Fruit fly (Drosophila melanogaster): Measurements from ENCODE around the gene mfr.

Gene mfr

DNA sequence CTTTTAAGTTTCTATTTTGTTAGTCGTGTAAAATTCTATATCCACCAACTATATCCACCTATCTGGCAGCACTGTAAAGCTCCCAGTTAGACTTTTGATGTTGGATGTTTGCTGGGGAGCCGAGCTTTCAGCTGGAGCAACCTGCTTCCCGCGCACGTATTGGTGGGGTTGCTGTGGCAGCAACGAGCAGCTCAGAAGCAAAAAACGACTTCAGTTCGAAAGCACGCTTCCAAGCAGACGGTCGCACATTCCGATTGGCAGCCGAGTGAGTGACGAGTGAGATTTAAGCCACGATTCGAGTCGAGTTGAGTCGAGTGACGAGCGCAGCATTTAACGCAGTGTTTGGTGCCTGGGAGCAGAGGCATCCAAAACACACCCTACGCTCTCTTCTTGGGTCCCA, at the start of gene mfr, which contains the start of gene Tsp66E:
TSS of gene mfr (minus strand) at position 340 of the 400 bp plus-strand sequence.
TSS of gene Tsp66E (plus strand) at position 168 of the 400 bp plus-strand sequence.
- TF ChIP-seq Sin3A (optimal IDR thresholded peaks at IDR 0.05) (no peak), h (optimal IDR thresholded peaks at IDR 0.05) (no peak), Myc (optimal IDR thresholded peaks at IDR 0.05) (no peak), insv (optimal IDR thresholded peaks at IDR 0.05) (no peak)

DNA sequence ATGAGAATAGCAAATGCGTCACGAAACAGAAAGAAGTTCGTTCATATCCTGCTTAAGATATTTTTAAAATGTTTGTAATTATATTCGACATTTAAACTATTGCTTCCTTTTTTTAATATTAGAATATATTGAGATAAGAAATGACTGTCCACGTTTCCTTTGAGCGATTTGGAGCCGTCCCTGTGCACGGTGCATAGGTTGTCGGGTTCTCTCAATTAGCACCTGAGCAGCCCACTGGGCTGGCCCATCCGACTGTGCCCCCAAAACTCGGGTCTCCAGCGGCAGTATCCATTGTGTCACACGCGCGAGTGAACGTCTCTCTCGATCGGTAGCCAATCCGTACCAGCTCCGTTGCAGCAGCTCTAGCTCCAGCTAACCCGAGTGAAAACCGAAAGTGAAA, 46.1 kb upstream of the mfr start, which contains the start of gene CG13313:
TSS of gene CG13313 (plus strand) at position 301 of the 400 bp plus-strand sequence.
- TF ChIP-seq insv (optimal IDR thresholded peaks at IDR 0.05): no peak
- no peak for TF ChIP-seq Myc (optimal IDR thresholded peaks at IDR 0.05)
- no peak for TF ChIP-seq Sin3A (optimal IDR thresholded peaks at IDR 0.05)
- TF ChIP-seq psq (optimal IDR thresholded peaks at IDR 0.05): no peak
- TF ChIP-seq h (optimal IDR thresholded peaks at IDR 0.05): no peak
- no peak for TF ChIP-seq ttk (optimal IDR thresholded peaks at IDR 0.05)

DNA sequence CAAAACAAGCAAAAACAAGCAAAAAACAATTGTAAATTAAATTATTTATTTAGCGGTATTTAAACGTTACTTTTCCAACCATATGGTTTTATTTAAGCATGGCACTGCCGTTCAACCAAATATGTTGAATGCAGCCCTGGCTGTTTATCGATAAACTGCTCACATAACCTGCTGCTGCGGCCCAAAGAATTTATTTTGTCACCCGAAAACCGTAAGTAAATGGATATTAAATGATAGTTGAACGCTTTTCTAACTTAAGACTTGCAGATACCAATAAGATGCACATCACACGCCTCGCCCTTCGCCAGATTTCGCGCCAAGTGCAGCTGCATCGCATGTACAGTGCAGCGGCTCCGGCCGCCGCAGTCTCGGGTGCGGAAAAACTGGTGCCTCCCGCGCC, 44.2 kb upstream of the mfr start, which contains the start of gene mRpL12:
TSS of gene mRpL12 (plus strand) at position 123 of the 400 bp plus-strand sequence.
- TF ChIP-seq h (optimal IDR thresholded peaks at IDR 0.05) (no peak), ttk (optimal IDR thresholded peaks at IDR 0.05) (no peak), psq (optimal IDR thresholded peaks at IDR 0.05) (no peak)

DNA sequence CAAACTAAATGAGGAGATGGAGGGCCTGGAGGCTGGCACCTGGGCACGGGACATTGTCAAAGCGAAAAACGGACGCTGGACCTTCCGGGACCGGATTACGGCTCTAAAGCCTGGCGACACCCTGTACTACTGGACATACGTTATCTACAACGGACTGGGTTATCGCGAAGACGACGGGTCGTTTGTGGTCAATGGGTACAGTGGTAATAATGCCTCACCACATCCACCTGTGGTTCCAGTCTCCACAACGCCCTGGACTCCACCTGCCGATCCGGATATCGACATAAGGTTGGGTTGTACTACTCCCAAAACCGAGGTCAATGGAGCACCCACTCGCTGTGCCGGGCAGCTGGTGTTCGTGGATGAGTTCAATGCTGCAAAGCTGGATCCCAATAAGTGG, 42.7 kb upstream of the mfr start:
- TF ChIP-seq insv (optimal IDR thresholded peaks at IDR 0.05) (no peak), Sin3A (optimal IDR thresholded peaks at IDR 0.05) (no peak)

DNA sequence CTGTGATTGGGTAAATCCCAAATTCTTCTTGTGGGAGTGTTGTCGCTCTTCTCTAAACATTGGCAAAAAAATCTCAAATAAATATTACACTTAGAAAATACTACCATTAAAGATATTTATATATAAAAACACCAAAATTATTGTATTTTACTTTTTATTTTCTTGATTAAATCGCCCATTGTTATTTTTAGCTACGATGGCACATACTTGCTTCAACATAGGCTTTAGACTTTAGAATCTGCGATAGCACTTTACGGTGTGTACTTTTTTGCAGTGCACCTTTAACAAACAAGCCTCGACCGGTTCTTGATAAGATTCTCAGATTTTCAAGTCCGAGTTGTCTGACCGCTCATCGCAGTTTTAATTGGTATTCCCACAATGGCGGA, 42.2 kb upstream of the mfr start, which contains the start of gene GNBP3:
TSS of gene GNBP3 (plus strand) at position 374 of the 386 bp plus-strand sequence.
- TF ChIP-seq Sin3A (optimal IDR thresholded peaks at IDR 0.05) (no peak), psq (optimal IDR thresholded peaks at IDR 0.05) (no peak), Myc (optimal IDR thresholded peaks at IDR 0.05) (no peak), ttk (optimal IDR thresholded peaks at IDR 0.05) (no peak), insv (optimal IDR thresholded peaks at IDR 0.05) (no peak), h (optimal IDR thresholded peaks at IDR 0.05) (no peak)

DNA sequence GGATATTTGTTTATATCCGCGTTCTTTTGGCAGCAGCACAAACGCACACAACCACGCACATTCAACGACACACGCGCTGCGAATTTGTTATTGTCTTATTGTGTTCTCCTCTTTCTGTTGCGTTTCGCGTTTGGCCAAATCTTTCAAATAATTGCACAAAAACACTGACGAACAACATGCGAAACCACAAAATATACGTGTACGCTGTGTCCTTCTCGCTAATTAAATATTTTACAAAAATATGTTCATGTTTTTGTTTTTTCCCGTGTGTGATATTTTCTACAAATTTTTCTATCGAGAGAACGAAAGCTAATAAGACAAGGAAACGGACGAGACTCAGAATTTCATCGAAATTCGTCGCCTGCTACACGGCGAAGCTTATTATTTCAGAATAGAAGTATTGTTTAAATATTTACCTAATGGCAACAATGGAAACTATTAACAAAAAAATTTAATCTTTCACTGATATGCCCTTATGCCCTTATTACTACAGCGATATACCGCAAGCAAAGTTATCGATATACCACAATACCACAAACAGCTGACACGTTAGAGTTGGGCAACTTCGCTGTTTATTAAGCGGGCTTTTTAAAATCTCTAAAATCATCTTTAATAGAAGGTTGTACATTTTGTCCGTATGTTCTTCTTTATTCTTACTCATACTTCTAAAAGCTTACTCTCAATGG, 41.6 kb upstream of the mfr start, which contains the start of the genes CG43783 and orb2:
TSS of gene CG43783 (minus strand) at position 311 of the 686 bp plus-strand sequence.
TSS of gene orb2 (minus strand) at position 502 of the 686 bp plus-strand sequence.
- no peak for TF ChIP-seq Myc (optimal IDR thresholded peaks at IDR 0.05)
- no peak for TF ChIP-seq insv (optimal IDR thresholded peaks at IDR 0.05)
- no peak for TF ChIP-seq ttk (optimal IDR thresholded peaks at IDR 0.05)
- no peak for TF ChIP-seq h (optimal IDR thresholded peaks at IDR 0.05)

DNA sequence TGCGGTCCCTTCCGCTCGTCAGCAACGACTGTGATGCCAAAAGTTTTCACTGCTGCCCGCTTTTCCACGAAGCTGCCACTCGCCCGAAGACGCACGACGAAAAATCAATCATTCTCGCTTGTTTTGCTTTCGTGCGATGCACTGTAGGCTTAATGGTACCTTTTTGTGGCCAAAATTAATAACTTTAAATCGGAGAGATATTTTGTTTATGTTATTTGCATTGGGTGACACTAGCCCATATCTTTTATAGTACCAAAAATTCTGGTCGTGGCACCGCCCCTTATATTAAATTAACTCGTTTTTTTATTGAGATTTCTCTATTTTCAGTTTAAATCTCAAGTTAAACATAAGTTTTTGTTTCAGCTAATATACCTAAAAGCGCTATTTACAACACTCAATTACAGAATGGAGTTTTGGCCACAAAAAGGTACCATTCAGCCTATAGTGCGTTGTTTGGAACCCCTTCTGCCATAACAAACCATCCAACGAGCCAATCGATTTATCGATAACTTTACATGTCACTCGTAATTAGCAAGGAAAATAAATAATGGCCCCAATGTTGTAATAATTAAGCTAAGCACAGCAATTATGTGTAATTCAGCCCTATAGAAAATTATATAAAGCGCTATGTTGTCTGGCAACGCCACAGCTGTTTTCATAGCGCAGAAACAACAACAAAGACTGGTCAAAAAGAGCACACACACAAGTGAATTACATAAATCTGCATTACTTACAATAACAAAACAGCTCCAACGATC, 40.9 kb upstream of the mfr start:
- no peak for TF ChIP-seq Sin3A (optimal IDR thresholded peaks at IDR 0.05)
- TF ChIP-seq ttk (optimal IDR thresholded peaks at IDR 0.05): no peak
- TF ChIP-seq Myc (optimal IDR thresholded peaks at IDR 0.05): no peak
- TF ChIP-seq insv (optimal IDR thresholded peaks at IDR 0.05): no peak
- no peak for TF ChIP-seq psq (optimal IDR thresholded peaks at IDR 0.05)

DNA sequence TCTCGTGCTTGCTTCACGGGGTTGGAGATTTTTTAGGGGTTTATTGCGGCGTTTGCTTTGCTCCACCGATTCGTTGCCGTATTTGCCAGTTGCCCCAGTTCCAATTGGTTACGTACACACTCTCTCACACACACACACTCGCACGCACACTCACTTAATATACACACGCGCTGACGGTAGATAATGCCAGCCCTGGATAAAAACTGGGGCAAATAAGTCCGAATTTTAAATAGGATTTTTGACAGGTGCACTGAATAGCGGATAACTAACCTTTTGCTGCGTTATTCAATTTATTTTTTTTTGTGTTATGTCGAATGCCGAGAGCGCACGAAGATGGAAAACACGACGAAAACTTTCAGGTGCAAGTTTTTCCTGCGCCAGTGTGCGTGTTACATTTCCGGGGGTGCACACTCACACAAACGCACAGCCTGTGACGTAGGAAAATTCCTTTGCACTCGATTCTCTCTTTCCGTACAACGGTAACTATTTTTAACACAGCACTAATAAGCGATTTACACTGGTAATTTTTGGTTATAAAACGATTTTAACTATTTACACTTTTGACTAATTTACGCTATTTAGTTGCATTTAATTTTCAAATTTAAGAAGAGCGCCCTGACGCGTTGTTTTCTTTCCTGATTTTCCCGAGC, 40.2 kb upstream of the mfr start:
- no peak for TF ChIP-seq Sin3A (optimal IDR thresholded peaks at IDR 0.05)
- TF ChIP-seq h (optimal IDR thresholded peaks at IDR 0.05): no peak
- TF ChIP-seq psq (optimal IDR thresholded peaks at IDR 0.05): no peak
- no peak for TF ChIP-seq insv (optimal IDR thresholded peaks at IDR 0.05)
- no peak for TF ChIP-seq ttk (optimal IDR thresholded peaks at IDR 0.05)
- no peak for TF ChIP-seq Myc (optimal IDR thresholded peaks at IDR 0.05)

DNA sequence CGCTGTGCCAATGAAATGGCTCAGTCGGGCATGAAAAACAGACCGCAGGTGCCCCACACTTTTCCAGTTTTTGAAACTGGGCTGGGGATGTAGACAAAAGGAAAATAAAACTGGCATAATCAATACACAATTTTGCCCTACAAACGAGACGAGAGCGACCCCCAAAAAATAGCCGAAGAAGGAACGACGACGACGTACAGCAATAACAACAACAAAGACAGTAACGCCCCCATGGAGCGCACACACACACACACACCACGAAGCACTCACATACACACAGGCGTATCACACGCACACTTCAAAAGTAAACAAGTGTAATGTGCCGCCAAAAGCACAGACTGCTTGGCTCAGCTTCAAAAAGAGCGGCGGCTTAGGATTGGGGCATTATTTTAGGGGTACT, 39.0 kb upstream of the mfr start:
- no peak for TF ChIP-seq h (optimal IDR thresholded peaks at IDR 0.05)
- no peak for TF ChIP-seq psq (optimal IDR thresholded peaks at IDR 0.05)
- no peak for TF ChIP-seq ttk (optimal IDR thresholded peaks at IDR 0.05)
- no peak for TF ChIP-seq insv (optimal IDR thresholded peaks at IDR 0.05)
- TF ChIP-seq Sin3A (optimal IDR thresholded peaks at IDR 0.05): no peak
- no peak for TF ChIP-seq Myc (optimal IDR thresholded peaks at IDR 0.05)

DNA sequence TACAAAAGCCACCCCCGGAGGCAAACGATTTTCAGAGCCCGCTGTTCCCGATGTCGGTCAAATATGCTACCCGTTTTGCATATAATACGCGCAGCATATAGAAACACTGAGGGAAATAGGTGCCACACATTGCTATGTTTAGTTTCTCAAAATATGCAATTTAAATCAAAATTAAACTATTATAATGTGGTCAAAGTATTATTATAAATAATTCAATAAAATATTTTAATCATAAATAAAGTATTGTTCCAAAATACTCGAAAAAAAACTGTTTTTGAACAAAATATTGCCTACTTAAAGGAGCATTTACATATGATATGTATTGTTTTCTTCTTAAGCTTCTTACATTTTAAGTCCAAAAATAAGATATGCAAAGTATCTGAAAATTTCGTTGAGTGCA, 38.5 kb upstream of the mfr start:
- TF ChIP-seq psq (optimal IDR thresholded peaks at IDR 0.05) (no peak), h (optimal IDR thresholded peaks at IDR 0.05) (no peak), insv (optimal IDR thresholded peaks at IDR 0.05) (no peak), ttk (optimal IDR thresholded peaks at IDR 0.05) (no peak), Myc (optimal IDR thresholded peaks at IDR 0.05) (no peak), Sin3A (optimal IDR thresholded peaks at IDR 0.05) (no peak)

DNA sequence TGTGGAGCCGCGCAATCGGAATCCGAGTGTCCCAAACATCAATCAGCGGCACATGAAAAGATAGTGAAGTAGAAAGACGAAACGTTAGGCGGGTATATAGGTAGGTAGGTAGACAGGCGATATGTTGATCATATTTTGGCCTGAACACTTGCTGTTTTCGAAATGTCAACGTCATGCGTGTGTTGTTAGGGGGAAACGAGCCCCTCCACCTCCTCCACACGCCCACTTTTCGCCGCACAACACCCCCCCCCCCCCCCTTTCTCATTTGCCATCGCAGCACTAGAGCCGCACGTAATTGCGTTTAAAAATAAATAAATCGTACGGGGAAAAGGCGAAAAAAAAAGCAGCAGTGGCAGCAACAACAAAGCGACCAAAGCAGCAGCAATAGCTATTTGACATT, 37.4 kb upstream of the mfr start:
- TF ChIP-seq Myc (optimal IDR thresholded peaks at IDR 0.05) (no peak), ttk (optimal IDR thresholded peaks at IDR 0.05) (no peak), insv (optimal IDR thresholded peaks at IDR 0.05) (no peak), Sin3A (optimal IDR thresholded peaks at IDR 0.05) (no peak), psq (optimal IDR thresholded peaks at IDR 0.05) (no peak), h (optimal IDR thresholded peaks at IDR 0.05) (no peak)

DNA sequence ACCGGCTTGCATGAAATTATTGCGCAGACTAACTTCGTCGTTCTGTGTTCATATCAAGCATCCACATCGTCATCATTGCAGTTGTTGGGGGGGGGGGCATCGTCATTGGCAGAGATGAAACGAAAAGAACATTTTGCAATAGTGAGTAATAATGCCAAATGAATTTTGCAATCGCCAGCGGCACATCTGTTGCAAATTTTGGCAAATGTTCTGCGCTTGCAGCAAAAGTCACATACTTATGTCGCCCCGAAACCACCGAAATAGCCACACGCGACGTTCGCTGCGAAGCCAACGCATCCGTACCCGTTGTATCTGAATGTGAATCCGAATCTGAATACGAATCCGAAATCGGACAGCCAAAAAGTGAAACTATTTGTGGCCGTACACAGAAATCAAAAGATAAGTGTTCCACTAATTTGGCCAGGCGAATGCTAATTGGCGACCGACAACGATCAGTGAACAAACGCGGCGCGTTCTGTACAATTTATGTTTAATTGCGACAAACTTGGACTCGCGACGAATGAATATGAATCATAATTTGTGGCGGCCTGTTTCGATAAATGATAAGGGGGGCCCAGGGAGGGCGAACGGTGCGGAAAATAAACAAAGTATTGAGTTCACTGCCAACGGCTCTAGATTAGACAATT, 35.5 kb upstream of the mfr start:
- TF ChIP-seq h (optimal IDR thresholded peaks at IDR 0.05): no peak
- TF ChIP-seq Sin3A (optimal IDR thresholded peaks at IDR 0.05): no peak
- TF ChIP-seq Myc (optimal IDR thresholded peaks at IDR 0.05): no peak
- TF ChIP-seq insv (optimal IDR thresholded peaks at IDR 0.05): no peak
- no peak for TF ChIP-seq psq (optimal IDR thresholded peaks at IDR 0.05)
- TF ChIP-seq ttk (optimal IDR thresholded peaks at IDR 0.05): no peak

Measured in Kc167 (cell line).